Worm (Caenorhabditis elegans) whole organism, L1 larva: ENCODE measurements around the gene T25B2.2.

Experiments used
- aly-2 ChIP-seq: fragments of 150-350 bp; optimal IDR thresholded peaks from 2 replicates; lab custom pipeline; 2014; ENCODE audit warnings: missing biosample characterization, missing genetic modification characterization
- efl-3 ChIP-seq: fragments of 200-800 bp; sonication (Bioruptor generic); optimal IDR thresholded peaks from 2 replicates; lab custom pipeline; 2018; ENCODE audit warnings: mild to moderate bottlenecking, missing genetic modification characterization, missing compliant biosample characterization
- fos-1 ChIP-seq: fragments of 150-350 bp; optimal IDR thresholded peaks from 2 replicates; lab custom pipeline; 2014; ENCODE audit warnings: missing biosample characterization, missing genetic modification characterization
- mdl-1 ChIP-seq, 2 experiments: fragments of 150-350 bp; optimal IDR thresholded peaks; 2 replicates each; lab custom pipeline; 2014 to 2017; ENCODE audit warnings: missing biosample characterization in 2 of 2, missing genetic modification characterization in 2 of 2, inconsistent platforms in 1 of 2
- pqm-1 ChIP-seq: sonication (generic microtip); optimal IDR thresholded peaks from 3 replicates; lab custom pipeline; 2017; ENCODE audit warnings: missing biosample characterization, missing genetic modification characterization

DNA sequence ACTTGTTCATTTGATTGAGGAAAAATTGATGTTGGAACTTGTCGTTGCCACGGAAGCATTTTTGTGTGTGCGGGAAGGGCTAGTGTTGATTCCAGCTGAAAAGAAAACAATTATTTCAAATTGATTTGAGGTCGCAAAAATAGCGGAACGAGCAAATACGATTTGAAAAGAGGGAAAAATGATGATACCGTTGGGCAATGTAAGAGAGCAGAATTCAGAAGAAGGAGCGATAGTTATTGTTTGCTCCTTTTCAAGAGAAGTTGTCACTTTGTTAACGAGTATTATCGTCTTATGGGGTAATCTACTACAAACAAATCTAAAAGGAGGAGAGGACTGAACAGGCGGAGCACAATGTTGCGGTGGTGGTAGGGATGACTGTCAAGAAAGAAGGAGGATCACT lies 9.0 kb upstream of the T25B2.2 start, which contains the start of gene odd-2:
- TF ChIP-seq mdl-1 (tag; optimal IDR thresholded peaks at IDR 0.05; lab: Kevin White, UChicago): no peak
- no peak for TF ChIP-seq efl-3 (GFP tag; lab: Kevin White, UChicago)
- TF ChIP-seq aly-2: no peak
- TF ChIP-seq pqm-1 (tag; lab: Kevin White, UChicago): no peak
- TF ChIP-seq fos-1 (tag; lab: Kevin White, UChicago): no peak
